Fruit fly (Drosophila melanogaster): Measurements from ENCODE around the gene CheA75a.

DNA sequence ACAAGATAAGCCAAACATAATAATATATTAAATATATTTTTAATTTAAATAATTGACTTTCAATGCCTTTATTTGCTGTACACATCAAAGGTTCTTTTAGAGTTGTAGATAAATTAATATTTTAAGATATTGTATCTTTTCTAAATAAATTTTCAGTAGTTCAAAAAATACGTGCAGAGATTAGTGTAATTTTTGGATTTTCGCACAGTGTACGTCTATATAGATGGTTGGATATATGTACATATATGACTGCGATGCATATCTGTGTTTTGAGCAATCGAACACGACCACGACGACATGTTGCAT, 24.5 kb upstream of the CheA75a start:
- no peak for TF ChIP-seq Hr83 (GFP tag; optimal IDR thresholded peaks at IDR 0.05; ENCODE audit: poor library complexity, severe bottlenecking)
- no peak for TF ChIP-seq br (GFP tag; optimal IDR thresholded peaks at IDR 0.05)
- no peak for TF ChIP-seq foxo (GFP tag; optimal IDR thresholded peaks at IDR 0.05)

Data from whole organism, wandering third instar larva.